Fruit fly (Drosophila melanogaster): ENCODE data around the gene Ntf-2r.

DNA sequence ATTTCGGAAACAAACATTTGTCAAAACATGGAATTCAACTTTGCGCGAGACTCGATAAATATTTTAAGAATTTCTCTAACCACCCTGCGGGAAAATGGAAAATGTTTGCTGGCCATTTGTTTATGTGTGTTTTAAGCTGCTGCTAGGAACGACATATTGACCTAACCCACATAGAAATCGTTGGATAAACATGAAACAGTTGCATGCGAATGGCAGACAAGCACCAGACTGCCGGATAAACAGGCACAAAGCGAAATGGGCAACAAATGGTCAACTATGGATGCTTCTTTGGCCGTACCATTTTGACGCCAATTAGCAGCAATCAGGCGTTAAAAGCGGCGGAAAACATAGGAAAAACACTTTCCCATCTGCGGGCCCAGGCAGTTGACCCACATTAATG lies 42.4 kb downstream of the Ntf-2r start:
- TF ChIP-seq usp (GFP tag; optimal IDR thresholded peaks at IDR 0.05) = no peak
- TF ChIP-seq psq (optimal IDR thresholded peaks at IDR 0.05) = no peak
- TF ChIP-seq pan (optimal IDR thresholded peaks at IDR 0.05) = no peak

Measured in whole organism.